Worm (Caenorhabditis elegans) whole organism, young adult: Measurements from ENCODE around the gene pir-1.

Experiments
- B0336.3 ChIP-seq: fragments of 200-800 bp; sonication (Bioruptor generic); IDR thresholded peaks from 2 replicates; pipeline ENCODE4 v1.3.6; 2022; ENCODE audit warnings: missing genetic modification characterization, missing compliant biosample characterization
- F10E7.11 ChIP-seq: sonication (generic microtip); optimal IDR thresholded peaks from 2 replicates; lab custom pipeline; 2017; ENCODE audit warnings: mild to moderate bottlenecking, missing genetic modification characterization, moderate library complexity, missing compliant biosample characterization
- F22D6.2 ChIP-seq: sonication (generic microtip); optimal IDR thresholded peaks from 2 replicates; lab custom pipeline; 2016; ENCODE audit warnings: mild to moderate bottlenecking, missing genetic modification characterization, missing compliant biosample characterization
- F37B4.10 ChIP-seq: fragments of 200-800 bp; sonication (Bioruptor generic); IDR thresholded peaks from 2 replicates; pipeline ENCODE4 v1.3.6; 2022; ENCODE audit warnings: missing genetic modification characterization, missing compliant biosample characterization
- F49E8.2 ChIP-seq: sonication (generic microtip); optimal IDR thresholded peaks from 3 replicates; lab custom pipeline; 2017; ENCODE audit warnings: missing genetic modification characterization, mild to moderate bottlenecking, missing compliant biosample characterization, antibody characterized with exemption, moderate library complexity; ENCODE audit not compliant: insufficient read depth
- F57A8.1 ChIP-seq: fragments of 200-800 bp; sonication (Bioruptor generic); optimal IDR thresholded peaks from 2 replicates; lab custom pipeline; 2018; ENCODE audit warnings: mild to moderate bottlenecking, missing genetic modification characterization, moderate library complexity, missing compliant biosample characterization
- F57C9.4 ChIP-seq: sonication (generic microtip); optimal IDR thresholded peaks from 2 replicates; lab custom pipeline; 2017; ENCODE audit warnings: mild to moderate bottlenecking, missing genetic modification characterization, missing compliant biosample characterization
- K11D2.4 ChIP-seq: fragments of 200-800 bp; sonication (Bioruptor generic); IDR thresholded peaks from 2 replicates; pipeline ENCODE4 v1.3.6; 2022; ENCODE audit warnings: missing genetic modification reagents, missing genetic modification characterization, missing compliant biosample characterization
- T07F8.4 ChIP-seq: sonication (generic microtip); optimal IDR thresholded peaks from 2 replicates; lab custom pipeline; 2016; ENCODE audit warnings: mild to moderate bottlenecking, missing genetic modification characterization, moderate library complexity, missing compliant biosample characterization
- Y67H2A.10 ChIP-seq: fragments of 200-800 bp; sonication (Bioruptor generic); conservative IDR thresholded peaks from 2 replicates; pipeline ENCODE4 v1.3.6; 2022; ENCODE audit warnings: missing genetic modification reagents, missing genetic modification characterization, missing compliant biosample characterization
- ZK185.1 ChIP-seq: sonication (generic microtip); optimal IDR thresholded peaks from 2 replicates; lab custom pipeline; 2016; ENCODE audit warnings: mild to moderate bottlenecking, missing genetic modification characterization, missing compliant biosample characterization; ENCODE audit not compliant: poor library complexity, severe bottlenecking
- attf-6 ChIP-seq: fragments of 200-800 bp; sonication (Bioruptor generic); IDR thresholded peaks from 2 replicates; pipeline ENCODE4 v1.3.6; 2022; ENCODE audit warnings: missing genetic modification reagents, missing genetic modification characterization, missing compliant biosample characterization
- cebp-1 ChIP-seq, 2 experiments: fragments of 200-800 bp in 1 of 2; sonication (Bioruptor generic) in 1 of 2; sonication (generic microtip) in 1 of 2; IDR thresholded peaks in 1 of 2; optimal IDR thresholded peaks in 1 of 2; 2 replicates each; pipeline versions ENCODE4 v1.3.6 to Lab custom; 2017 to 2022; ENCODE audit warnings: missing compliant biosample characterization in 2 of 2, missing genetic modification characterization in 2 of 2, mild to moderate bottlenecking in 1 of 2, missing genetic modification reagents in 1 of 2, moderate library complexity in 1 of 2
- ceh-100 ChIP-seq: fragments of 200-800 bp; sonication (Bioruptor generic); IDR thresholded peaks from 2 replicates; pipeline ENCODE4 v1.3.6; 2022; ENCODE audit warnings: missing genetic modification reagents, missing genetic modification characterization, missing compliant biosample characterization
- ceh-27 ChIP-seq: fragments of 200-800 bp; sonication (Bioruptor generic); optimal IDR thresholded peaks from 2 replicates; lab custom pipeline; 2018; ENCODE audit warnings: mild to moderate bottlenecking, missing genetic modification characterization, moderate library complexity, missing compliant biosample characterization
- ceh-40 ChIP-seq: fragments of 200-800 bp; sonication (Bioruptor generic); IDR thresholded peaks from 2 replicates; pipeline ENCODE4 v1.3.6; 2022; ENCODE audit warnings: missing genetic modification characterization, missing compliant biosample characterization
- ceh-79 ChIP-seq: sonication (generic microtip); optimal IDR thresholded peaks from 2 replicates; lab custom pipeline; 2017; ENCODE audit warnings: mild to moderate bottlenecking, missing genetic modification characterization, missing compliant biosample characterization
- dpff-1 ChIP-seq: sonication (generic microtip); optimal IDR thresholded peaks from 2 replicates; lab custom pipeline; 2017; ENCODE audit warnings: mild to moderate bottlenecking, missing genetic modification characterization, missing compliant biosample characterization
- egrh-3 ChIP-seq: fragments of 200-800 bp; sonication (Bioruptor generic); IDR thresholded peaks from 2 replicates; pipeline ENCODE4 v1.3.6; 2022; ENCODE audit warnings: missing genetic modification reagents, missing genetic modification characterization, missing compliant biosample characterization
- ets-4 ChIP-seq: fragments of 200-800 bp; sonication (Bioruptor generic); optimal IDR thresholded peaks from 2 replicates; lab custom pipeline; 2018; ENCODE audit warnings: mild to moderate bottlenecking, missing genetic modification characterization, missing compliant biosample characterization
- hmg-1.2 ChIP-seq: fragments of 200-800 bp; sonication (Bioruptor generic); IDR thresholded peaks from 2 replicates; pipeline ENCODE4 v1.3.6; 2022; ENCODE audit warnings: missing genetic modification reagents, missing genetic modification characterization, missing compliant biosample characterization
- lir-1 ChIP-seq: fragments of 200-800 bp; sonication (Bioruptor generic); conservative IDR thresholded peaks from 2 replicates; pipeline ENCODE4 v1.3.6; 2022; ENCODE audit warnings: missing genetic modification reagents, missing genetic modification characterization, missing compliant biosample characterization
- lsy-27 ChIP-seq: sonication (generic microtip); optimal IDR thresholded peaks from 2 replicates; lab custom pipeline; 2017; ENCODE audit warnings: missing genetic modification characterization, mild to moderate bottlenecking, missing compliant biosample characterization, antibody characterized with exemption, missing genotype, borderline replicate concordance; ENCODE audit not compliant: insufficient read depth
- madf-10 ChIP-seq: sonication (generic microtip); optimal IDR thresholded peaks from 2 replicates; lab custom pipeline; 2016; ENCODE audit warnings: mild to moderate bottlenecking, missing genetic modification characterization, missing compliant biosample characterization
- mxl-1 ChIP-seq: sonication (generic microtip); optimal IDR thresholded peaks from 2 replicates; lab custom pipeline; 2016; ENCODE audit warnings: missing genetic modification characterization, missing compliant biosample characterization
- nfya-1 ChIP-seq: sonication (generic microtip); optimal IDR thresholded peaks from 2 replicates; lab custom pipeline; 2017; ENCODE audit warnings: antibody characterized with exemption, missing compliant biosample characterization, missing genetic modification characterization, borderline replicate concordance; ENCODE audit not compliant: insufficient read depth
- nfya-2 ChIP-seq: fragments of 200-800 bp; sonication (Bioruptor generic); IDR thresholded peaks from 2 replicates; pipeline ENCODE4 v1.3.6; 2022; ENCODE audit warnings: missing genetic modification reagents, missing genetic modification characterization, missing compliant biosample characterization
- nhr-179 ChIP-seq: sonication (generic microtip); optimal IDR thresholded peaks from 2 replicates; lab custom pipeline; 2016; ENCODE audit warnings: mild to moderate bottlenecking, missing genetic modification characterization, missing compliant biosample characterization
- nhr-27 ChIP-seq: fragments of 200-800 bp; sonication (Bioruptor generic); optimal IDR thresholded peaks from 2 replicates; lab custom pipeline; 2018; ENCODE audit warnings: mild to moderate bottlenecking, missing genetic modification characterization, moderate library complexity, missing compliant biosample characterization
- rec-8 ChIP-seq, 2 experiments: sonication (generic microtip); optimal IDR thresholded peaks; 2 replicates each; lab custom pipeline; 2016; ENCODE audit warnings: mild to moderate bottlenecking in 2 of 2, missing genetic modification characterization in 2 of 2, missing genetic modification reagents in 2 of 2, missing genotype in 2 of 2, missing biosample characterization in 1 of 2, missing compliant biosample characterization in 1 of 2, moderate library complexity in 1 of 2
- rpc-1 ChIP-seq, 2 experiments: fragments of 150-350 bp in 1 of 2; sonication (generic microtip) in 1 of 2; optimal IDR thresholded peaks; 2 replicates each; lab custom pipeline; 2014 to 2018; ENCODE audit warnings: missing biosample characterization in 1 of 2, missing genetic modification characterization in 1 of 2, missing genetic modification reagents in 1 of 2, missing genotype in 1 of 2
- snpc-1.1 ChIP-seq: sonication (generic microtip); optimal IDR thresholded peaks from 2 replicates; lab custom pipeline; 2017; ENCODE audit warnings: missing genetic modification characterization, mild to moderate bottlenecking, missing compliant biosample characterization, antibody characterized with exemption, moderate library complexity, missing genotype, missing genetic modification reagents; ENCODE audit not compliant: insufficient read depth
- snpc-1.3 ChIP-seq: sonication (generic microtip); optimal IDR thresholded peaks from 2 replicates; lab custom pipeline; 2017; ENCODE audit warnings: missing genetic modification characterization, mild to moderate bottlenecking, missing compliant biosample characterization, antibody characterized with exemption, moderate library complexity, missing genotype, missing genetic modification reagents; ENCODE audit not compliant: insufficient read depth
- snpc-4 ChIP-seq, 5 experiments: fragments of 150-350 bp in 1 of 5; sonication (generic microtip) in 4 of 5; optimal IDR thresholded peaks; 2 replicates each; lab custom pipeline; 2014 to 2018; ENCODE audit warnings: missing genetic modification characterization in 5 of 5, missing biosample characterization in 3 of 5, antibody characterized with exemption in 2 of 5, mild to moderate bottlenecking in 2 of 5, missing compliant biosample characterization in 2 of 5, missing genotype in 2 of 5, moderate library complexity in 2 of 5, missing genetic modification reagents in 1 of 5
- tbx-9 ChIP-seq: sonication (generic microtip); optimal IDR thresholded peaks from 2 replicates; lab custom pipeline; 2016; ENCODE audit warnings: borderline replicate concordance, missing genetic modification characterization, inconsistent platforms, missing compliant biosample characterization
- tlf-1 ChIP-seq: fragments of 200-800 bp; sonication (Bioruptor generic); optimal IDR thresholded peaks from 2 replicates; lab custom pipeline; 2018; ENCODE audit warnings: mild to moderate bottlenecking, missing genetic modification characterization, missing compliant biosample characterization
- unc-62 ChIP-seq: fragments of 150-350 bp; optimal IDR thresholded peaks from 2 replicates; lab custom pipeline; 2014; ENCODE audit warnings: missing biosample characterization, missing genetic modification reagents, missing genetic modification characterization
- zfh-2 ChIP-seq: fragments of 200-800 bp; sonication (Bioruptor generic); conservative IDR thresholded peaks from 2 replicates; pipeline ENCODE4 v1.3.6; 2022; ENCODE audit warnings: missing genetic modification reagents, missing genetic modification characterization, missing compliant biosample characterization
- ztf-26 ChIP-seq: sonication (generic microtip); optimal IDR thresholded peaks from 2 replicates; lab custom pipeline; 2017; ENCODE audit warnings: missing genetic modification characterization, missing compliant biosample characterization
- ztf-28 ChIP-seq: fragments of 200-800 bp; sonication (Bioruptor generic); IDR thresholded peaks from 2 replicates; pipeline ENCODE4 v1.3.6; 2022; ENCODE audit warnings: missing genetic modification reagents, missing genetic modification characterization, missing compliant biosample characterization

pir-1 gene

DNA sequence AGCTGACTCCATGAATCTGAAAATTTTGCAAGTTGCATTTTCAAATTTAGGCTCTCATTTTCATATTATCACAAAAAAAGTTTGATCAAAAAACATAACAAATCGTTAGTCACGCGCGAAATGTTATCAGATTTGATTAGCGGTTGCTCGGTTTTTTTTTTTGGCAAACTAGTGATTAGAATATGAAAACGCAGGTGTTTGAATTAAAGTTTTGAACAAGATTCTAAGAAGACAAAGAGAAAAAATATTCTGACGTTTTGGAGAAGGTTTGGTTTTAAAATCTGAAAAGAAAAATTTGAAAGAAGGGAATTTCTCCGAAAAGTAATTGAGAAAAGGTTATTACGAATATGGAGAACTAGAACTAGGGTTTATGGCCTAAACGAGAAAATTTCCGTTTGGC lies 32.7 kb upstream of the pir-1 start:
- TF ChIP-seq ets-4 (GFP tag; lab: Kevin White, UChicago) (no peak), rec-8 (tag; optimal IDR thresholded peaks at IDR 0.05; lab: Kevin White, UChicago) (no peak), mxl-1 (tag; lab: Kevin White, UChicago) (no peak), F10E7.11 (tag; lab: Kevin White, UChicago) (no peak), hmg-1.2 (GFP tag; lab: Robert Waterston, UW) (no peak), dpff-1 (tag; lab: Kevin White, UChicago) (no peak), F49E8.2 (tag; lab: Kevin White, UChicago) (no peak), cebp-1 (GFP tag; IDR thresholded peaks at IDR 0.05; lab: Robert Waterston, UW) (no peak), cebp-1 (tag; optimal IDR thresholded peaks at IDR 0.05; lab: Kevin White, UChicago) (no peak), ceh-79 (tag; lab: Kevin White, UChicago) (no peak), rpc-1 (optimal IDR thresholded peaks at IDR 0.05; lab: Kevin White, UChicago) (no peak), rpc-1 (tag; optimal IDR thresholded peaks at IDR 0.05; lab: Kevin White, UChicago) (no peak), ceh-100 (GFP tag; lab: Robert Waterston, UW) (no peak), F57A8.1 (GFP tag; lab: Kevin White, UChicago) (no peak), snpc-1.1 (no peak)

DNA sequence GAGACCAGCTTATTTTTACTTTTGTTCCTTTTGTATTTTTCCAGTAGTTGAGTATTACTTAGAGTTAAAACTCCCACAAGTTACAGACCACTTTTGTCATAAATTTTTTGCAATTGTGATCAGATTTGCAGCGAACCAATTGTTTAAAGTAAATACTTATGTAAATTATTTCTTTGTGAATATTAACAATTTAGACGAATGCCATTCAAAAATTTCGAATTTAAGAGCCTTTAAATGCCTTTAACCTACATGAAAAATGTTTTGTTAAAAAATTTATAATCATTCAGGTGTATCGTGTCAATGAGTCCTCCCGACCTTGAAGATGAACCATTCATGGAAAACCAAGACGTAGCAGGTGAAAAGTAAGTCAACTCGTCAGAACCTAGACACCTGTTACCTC lies 31.1 kb upstream of the pir-1 start, which contains the start of gene W07A12.4:
Gene W07A12.4, plus strand, starts transcription at position 301 of the 400 bp plus-strand sequence.
- TF ChIP-seq unc-62 (no peak), F37B4.10 (no peak), nhr-179 (tag; lab: Kevin White, UChicago) (no peak), snpc-4 (GFP tag; optimal IDR thresholded peaks at IDR 0.05; lab: Kevin White, UChicago) (no peak), snpc-4 (tag; optimal IDR thresholded peaks at IDR 0.05; lab: Kevin White, UChicago) (no peak), attf-6 (GFP tag; lab: Robert Waterston, UW) (no peak), K11D2.4 (no peak), ztf-26 (tag; lab: Kevin White, UChicago) (no peak), F57C9.4 (tag; lab: Kevin White, UChicago) (no peak), Y67H2A.10 (GFP tag; lab: Robert Waterston, UW) (no peak), ZK185.1 (tag; lab: Kevin White, UChicago) (no peak), cebp-1 (GFP tag; IDR thresholded peaks at IDR 0.05; lab: Robert Waterston, UW) (no peak), cebp-1 (tag; optimal IDR thresholded peaks at IDR 0.05; lab: Kevin White, UChicago) (no peak), lir-1 (GFP tag; lab: Robert Waterston, UW) (no peak), zfh-2 (no peak), B0336.3 (GFP tag; lab: Robert Waterston, UW) (no peak)
- TF ChIP-seq, all 124 proteins: peak for 0

DNA sequence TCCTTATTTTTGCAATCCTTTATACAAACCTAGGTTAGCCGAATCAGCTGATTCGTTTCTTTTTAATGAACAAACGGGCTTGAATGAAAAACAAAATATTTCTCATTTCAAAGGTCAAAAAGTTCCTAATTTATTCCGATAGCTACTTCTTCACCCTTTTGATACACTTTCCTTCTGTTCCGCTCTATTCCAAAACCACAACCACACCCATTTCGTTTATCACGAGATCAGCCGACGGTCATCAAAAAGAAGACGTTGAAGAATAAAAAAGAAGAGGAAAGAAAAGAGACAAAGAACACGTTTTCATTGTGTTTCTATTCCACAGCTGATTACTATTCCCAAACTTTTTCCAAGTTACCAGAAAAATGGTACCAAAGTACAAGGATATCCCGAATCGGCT lies 29.0 kb upstream of the pir-1 start:
- TF ChIP-seq tlf-1 (GFP tag; lab: Kevin White, UChicago) (no peak), lsy-27 (no peak), F22D6.2 (tag; lab: Kevin White, UChicago) (no peak), ceh-40 (GFP tag; lab: Robert Waterston, UW) (no peak), F57C9.4 (tag; lab: Kevin White, UChicago) (no peak), ceh-79 (tag; lab: Kevin White, UChicago) (no peak), nhr-27 (tag; lab: Kevin White, UChicago) (no peak), T07F8.4 (no peak), snpc-1.3 (no peak), ceh-100 (GFP tag; lab: Robert Waterston, UW) (no peak), F10E7.11 (tag; lab: Kevin White, UChicago) (no peak), tbx-9 (no peak), ztf-28 (no peak), nfya-1 (no peak), nfya-2 (no peak), madf-10 (no peak), dpff-1 (tag; lab: Kevin White, UChicago) (no peak), egrh-3 (GFP tag; lab: Robert Waterston, UW) (no peak), ceh-27 (GFP tag; lab: Kevin White, UChicago) (no peak)
